Worm (Caenorhabditis elegans): Measurements from ENCODE around the gene C05G5.1.

The C05G5.1 gene

DNA sequence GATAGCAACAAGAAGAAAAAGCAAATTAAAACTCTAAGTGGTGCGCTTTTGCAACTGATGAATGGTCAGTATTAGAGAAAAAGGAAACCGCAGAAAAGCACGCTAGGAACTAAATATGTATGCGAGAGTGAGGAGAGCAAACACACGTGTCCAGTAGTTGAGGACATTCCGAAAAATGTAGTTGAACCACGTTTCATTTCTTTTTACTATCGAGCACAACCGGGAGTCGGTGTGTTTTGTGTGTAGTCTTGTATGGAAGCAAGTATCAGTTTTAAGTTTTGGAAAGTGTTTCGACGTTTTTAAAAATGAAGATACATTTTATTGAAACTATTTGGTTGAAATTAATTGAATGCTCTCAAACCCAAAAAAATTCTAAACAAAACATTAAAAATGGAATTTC, at the start of gene C05G5.1:
Gene C05G5.1 (minus strand): TSS at position 101 of the 400 bp plus-strand sequence.
- TF ChIP-seq lin-14 (GFP tag; optimal IDR thresholded peaks at IDR 0.05) = peak; percentile 47
- no peak for TF ChIP-seq unc-130 (tag; optimal IDR thresholded peaks at IDR 0.05)
- no peak for TF ChIP-seq aly-2 (tag; optimal IDR thresholded peaks at IDR 0.05)
- TF ChIP-seq sup-37 (GFP tag; optimal IDR thresholded peaks at IDR 0.05) = no peak
- no peak for TF ChIP-seq ets-5 (GFP tag; IDR thresholded peaks at IDR 0.05)
- TF ChIP-seq ceh-88 (GFP tag; IDR thresholded peaks at IDR 0.05) = no peak

DNA sequence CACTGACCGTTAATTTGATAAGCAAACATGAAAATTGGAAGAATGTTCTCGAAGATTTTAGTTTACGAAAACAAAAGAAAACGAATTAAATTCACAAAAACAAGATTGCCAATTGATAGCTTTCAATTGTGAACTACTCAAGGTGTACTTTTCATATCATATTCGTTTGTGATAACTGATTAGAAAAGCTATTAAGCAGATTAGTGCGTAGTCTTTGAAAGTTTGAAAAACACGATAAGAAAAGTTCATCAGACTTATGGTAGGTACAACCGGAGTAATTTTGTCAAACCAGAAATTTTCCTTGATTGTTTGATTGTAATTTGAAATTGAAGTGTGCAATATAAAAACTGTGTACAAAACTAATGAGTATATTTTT, 47.6 kb upstream of the C05G5.1 start:
- TF ChIP-seq vab-15 (tag; optimal IDR thresholded peaks at IDR 0.05) (no peak), zag-1 (tag; optimal IDR thresholded peaks at IDR 0.05) (no peak), lin-13 (GFP tag; optimal IDR thresholded peaks at IDR 0.05) (no peak), mef-2 (tag; optimal IDR thresholded peaks at IDR 0.05) (no peak), ztf-4 (tag; optimal IDR thresholded peaks at IDR 0.05) (no peak), lin-14 (GFP tag; optimal IDR thresholded peaks at IDR 0.05) (no peak), isw-1 (GFP tag; IDR thresholded peaks at IDR 0.05) (no peak), efl-1 (optimal IDR thresholded peaks at IDR 0.05) (no peak), efl-1 (GFP tag; optimal IDR thresholded peaks at IDR 0.05 in 1 of 2) (peak in 1 of 2 experiments; percentile 71), elt-2 (tag; optimal IDR thresholded peaks at IDR 0.05) (peak; percentile 68), pag-3 (tag; optimal IDR thresholded peaks at IDR 0.05; ENCODE audit: borderline replicate concordance, insufficient read depth) (no peak), ceh-63 (GFP tag; optimal IDR thresholded peaks at IDR 0.05) (no peak), sox-4 (tag; optimal IDR thresholded peaks at IDR 0.05) (no peak), elt-3 (tag; optimal IDR thresholded peaks at IDR 0.05) (peak in 2 of 6 experiments; percentile 1 to 48), rnt-1 (tag; optimal IDR thresholded peaks at IDR 0.05) (no peak), hlh-17 (GFP tag; optimal IDR thresholded peaks at IDR 0.05; ENCODE audit: borderline replicate concordance) (no peak)

DNA sequence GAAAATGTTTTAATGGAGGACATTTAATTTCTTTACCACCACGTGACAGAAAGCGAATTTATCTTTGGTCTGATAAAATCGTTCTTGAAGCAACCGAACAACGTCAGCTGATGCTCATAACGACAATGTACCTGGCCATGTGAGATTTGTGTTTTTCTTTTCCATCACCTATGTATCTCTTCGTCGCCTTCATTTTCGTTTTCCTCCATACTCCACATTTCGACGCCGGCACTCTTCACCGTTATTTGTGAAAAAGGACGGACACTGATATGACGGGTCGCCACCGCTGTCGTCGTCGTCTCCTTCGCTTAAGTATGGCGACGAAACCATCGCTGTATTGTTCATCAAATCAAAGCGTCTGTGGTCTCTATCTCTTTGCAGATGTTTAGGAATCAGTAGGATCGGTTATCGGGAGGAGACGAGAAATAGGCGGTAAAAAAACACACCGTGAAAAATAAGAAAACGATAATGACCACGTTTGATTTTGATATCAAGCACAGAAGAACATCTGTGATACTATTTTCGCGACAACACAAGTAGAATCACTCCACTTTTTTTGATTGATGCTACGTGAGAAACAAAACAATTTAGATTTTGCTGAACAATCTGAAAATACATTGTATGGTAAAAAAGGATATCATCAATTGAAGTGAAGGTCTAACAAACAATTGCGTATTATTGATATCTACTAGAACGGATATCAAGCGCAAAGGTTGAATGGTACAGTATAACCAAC, 47.1 kb upstream of the C05G5.1 start:
- no peak for TF ChIP-seq ces-1 (GFP tag; optimal IDR thresholded peaks at IDR 0.05)
- TF ChIP-seq dsc-1 (tag; optimal IDR thresholded peaks at IDR 0.05) = no peak
- TF ChIP-seq fkh-10 (GFP tag; optimal IDR thresholded peaks at IDR 0.05) = no peak
- no peak for TF ChIP-seq C16A3.4 (tag; optimal IDR thresholded peaks at IDR 0.05)
- no peak for TF ChIP-seq lin-39 (tag; optimal IDR thresholded peaks at IDR 0.05)
- TF ChIP-seq hpl-2 (GFP tag; optimal IDR thresholded peaks at IDR 0.05) = no peak
- no peak for TF ChIP-seq efl-3 (GFP tag; optimal IDR thresholded peaks at IDR 0.05)
- no peak for TF ChIP-seq unc-86 (tag; optimal IDR thresholded peaks at IDR 0.05)
- no peak for TF ChIP-seq Y116A8C.19 (tag; optimal IDR thresholded peaks at IDR 0.05; ENCODE audit: borderline replicate concordance)
- peak; percentile 4 for TF ChIP-seq snpc-4 (tag; optimal IDR thresholded peaks at IDR 0.05)
- TF ChIP-seq isw-1 (GFP tag; IDR thresholded peaks at IDR 0.05) = no peak
- peak; percentile 22 for TF ChIP-seq mep-1 (tag; optimal IDR thresholded peaks at IDR 0.05)
- TF ChIP-seq lsy-2 (tag; optimal IDR thresholded peaks at IDR 0.05) = peak in 1 of 2 experiments; percentile 8
- TF ChIP-seq ama-1 (optimal IDR thresholded peaks at IDR 0.05) = no peak
- TF ChIP-seq sox-4 (tag; optimal IDR thresholded peaks at IDR 0.05) = no peak
- TF ChIP-seq nhr-77 (tag; optimal IDR thresholded peaks at IDR 0.05) = no peak
- TF ChIP-seq nhr-11 (tag; optimal IDR thresholded peaks at IDR 0.05) = no peak
- TF ChIP-seq lin-13 (GFP tag; optimal IDR thresholded peaks at IDR 0.05) = no peak
- peak; percentile 57 for TF ChIP-seq nhr-90 (tag; optimal IDR thresholded peaks at IDR 0.05; ENCODE audit: poor library complexity)
- peak; percentile 97 for TF ChIP-seq nhr-85 (tag)
- no peak for TF ChIP-seq tlp-1 (tag; optimal IDR thresholded peaks at IDR 0.05)
- no peak for TF ChIP-seq fos-1 (tag; optimal IDR thresholded peaks at IDR 0.05)
- TF ChIP-seq nhr-47 (tag; optimal IDR thresholded peaks at IDR 0.05) = peak; percentile 34
- no peak for TF ChIP-seq lir-3 (tag; optimal IDR thresholded peaks at IDR 0.05; ENCODE audit: poor library complexity)
- TF ChIP-seq grh-1 (GFP tag; IDR thresholded peaks at IDR 0.05) = peak; percentile 58; the same call in 1 of the 2 replicates
- no peak for TF ChIP-seq ceh-8 (GFP tag; optimal IDR thresholded peaks at IDR 0.05)
- TF ChIP-seq sup-37 (GFP tag; optimal IDR thresholded peaks at IDR 0.05) = no peak
- no peak for TF ChIP-seq egl-27 (tag; optimal IDR thresholded peaks at IDR 0.05)
- TF ChIP-seq nhr-84 (tag; optimal IDR thresholded peaks at IDR 0.05) = no peak
- no peak for TF ChIP-seq ceh-90 (tag; optimal IDR thresholded peaks at IDR 0.05)
- TF ChIP-seq fkh-8 (tag; optimal IDR thresholded peaks at IDR 0.05) = no peak
- no peak for TF ChIP-seq unc-98 (GFP tag; IDR thresholded peaks at IDR 0.05)
- TF ChIP-seq unc-130 (tag; optimal IDR thresholded peaks at IDR 0.05) = no peak

Data from whole organism, L1 larva.